Fruit fly (Drosophila melanogaster) whole organism, embryonic: ENCODE data around the gene CG13390.

Experiments
- Adf1 ChIP-seq: fragments of 200-800 bp; sonication (Bioruptor generic); IDR thresholded peaks from 2 replicates; pipeline ENCODE4 v1.3.6; 2022; ENCODE audit warnings: missing biosample characterization, missing genetic modification characterization
- CG12391 ChIP-seq: fragments of 200-800 bp; sonication (Bioruptor generic); optimal IDR thresholded peaks from 3 replicates; lab custom pipeline; 2018; ENCODE audit warnings: missing biosample characterization, mild to moderate bottlenecking, missing genetic modification characterization, moderate library complexity
- CG1529 ChIP-seq: fragments of 200-800 bp; sonication (Bioruptor generic); optimal IDR thresholded peaks from 3 replicates; lab custom pipeline; 2018; ENCODE audit warnings: missing biosample characterization, missing genetic modification characterization
- CG17385 ChIP-seq: fragments of 200-800 bp; sonication (Bioruptor generic); optimal IDR thresholded peaks from 3 replicates; lab custom pipeline; 2018; ENCODE audit warnings: missing biosample characterization, mild to moderate bottlenecking, missing genetic modification characterization
- CG4360 ChIP-seq: fragments of 200-800 bp; sonication (Bioruptor generic); IDR thresholded peaks from 2 replicates; pipeline ENCODE4 v1.3.6; 2022; ENCODE audit warnings: missing biosample characterization, missing genetic modification characterization
- CG6689 ChIP-seq: fragments of 200-800 bp; sonication (Bioruptor generic); IDR thresholded peaks from 2 replicates; pipeline ENCODE4 v1.3.6; 2022; ENCODE audit warnings: missing biosample characterization, missing genetic modification characterization
- CG7963 ChIP-seq: fragments of 200-800 bp; sonication (Bioruptor generic); IDR thresholded peaks from 3 replicates; pipeline ENCODE4 v1.3.6; 2022; ENCODE audit warnings: missing biosample characterization, missing genetic modification characterization; ENCODE audit not compliant: partially characterized antibody
- CG8281 ChIP-seq: fragments of 200-800 bp; sonication (Bioruptor generic); optimal IDR thresholded peaks from 2 replicates; lab custom pipeline; 2018; ENCODE audit warnings: missing biosample characterization, mild to moderate bottlenecking, missing genetic modification characterization, moderate library complexity
- CoRest ChIP-seq: fragments of 200-800 bp; sonication (Bioruptor generic); optimal IDR thresholded peaks from 3 replicates; lab custom pipeline; 2018; ENCODE audit warnings: missing biosample characterization, mild to moderate bottlenecking, missing genetic modification characterization, moderate library complexity
- D19B ChIP-seq: fragments of 200-800 bp; sonication (Bioruptor generic); optimal IDR thresholded peaks from 2 replicates; lab custom pipeline; 2017; ENCODE audit warnings: missing biosample characterization, mild to moderate bottlenecking, missing genetic modification characterization
- Eip74EF ChIP-seq, 2 experiments: fragments of 200-800 bp in 1 of 2; fragments of >200 bp in 1 of 2; sonication (Bioruptor generic) in 1 of 2; optimal IDR thresholded peaks; 2 replicates each; lab custom pipeline; 2017 to 2019; ENCODE audit warnings: missing biosample characterization in 2 of 2, missing genetic modification characterization in 2 of 2, mild to moderate bottlenecking in 1 of 2, moderate library complexity in 1 of 2
- Fer1 ChIP-seq: fragments of 200-800 bp; sonication (Bioruptor generic); optimal IDR thresholded peaks from 2 replicates; lab custom pipeline; 2017; ENCODE audit warnings: missing biosample characterization, mild to moderate bottlenecking, missing genetic modification characterization
- Hr78 ChIP-seq, 2 experiments: fragments of 200-800 bp in 1 of 2; fragments of >200 bp in 1 of 2; sonication (Bioruptor generic) in 1 of 2; optimal IDR thresholded peaks; 2 replicates each; lab custom pipeline; 2017 to 2019; ENCODE audit warnings: missing biosample characterization in 2 of 2, missing genetic modification characterization in 2 of 2, mild to moderate bottlenecking in 1 of 2, moderate library complexity in 1 of 2
- Kr ChIP-seq: fragments of 200-800 bp; sonication (Bioruptor generic); optimal IDR thresholded peaks from 2 replicates; lab custom pipeline; 2017; ENCODE audit warnings: missing biosample characterization, mild to moderate bottlenecking, missing genetic modification characterization
- Lhr ChIP-seq: fragments of 200-800 bp; sonication (Bioruptor generic); optimal IDR thresholded peaks from 3 replicates; lab custom pipeline; 2017; ENCODE audit warnings: mild to moderate bottlenecking, missing biosample characterization, missing genetic modification reagents, missing genetic modification characterization
- Med ChIP-seq: fragments of 200-800 bp; sonication (Bioruptor generic); peaks from one replicate; lab custom pipeline; 2016; ENCODE audit warnings: missing biosample characterization, missing genetic modification characterization, mild to moderate bottlenecking, inconsistent platforms, moderate library complexity
- Mrtf ChIP-seq: fragments of 200-800 bp; sonication (Bioruptor generic); IDR thresholded peaks from 3 replicates; pipeline ENCODE4 v1.3.6; 2022; ENCODE audit warnings: missing biosample characterization, missing genetic modification characterization
- Oli ChIP-seq: fragments of 200-800 bp; sonication (Bioruptor generic); optimal IDR thresholded peaks from 2 replicates; lab custom pipeline; 2018; ENCODE audit warnings: missing biosample characterization, mild to moderate bottlenecking, missing genetic modification characterization, moderate library complexity
- PHDP ChIP-seq: fragments of 200-800 bp; sonication (Bioruptor generic); optimal IDR thresholded peaks from 3 replicates; lab custom pipeline; 2018; ENCODE audit warnings: missing biosample characterization, mild to moderate bottlenecking, missing genetic modification characterization, moderate library complexity
- abd-A ChIP-seq: fragments of 200-800 bp; sonication (Bioruptor generic); optimal IDR thresholded peaks from 3 replicates; lab custom pipeline; 2019; ENCODE audit warnings: missing biosample characterization, mild to moderate bottlenecking, missing genetic modification characterization, moderate library complexity
- ac ChIP-seq: fragments of 200-800 bp; sonication (Bioruptor generic); optimal IDR thresholded peaks from 3 replicates; lab custom pipeline; 2017; ENCODE audit warnings: missing biosample characterization, mild to moderate bottlenecking, missing genetic modification characterization
- aop ChIP-seq: fragments of 200-800 bp; sonication (Bioruptor generic); IDR thresholded peaks from 2 replicates; pipeline ENCODE4 v1.3.6; 2022; ENCODE audit warnings: missing biosample characterization, missing genetic modification characterization
- cg ChIP-seq: fragments of 200-800 bp; sonication (Bioruptor generic); optimal IDR thresholded peaks from 3 replicates; lab custom pipeline; 2019; ENCODE audit warnings: missing biosample characterization, mild to moderate bottlenecking, missing genetic modification characterization, moderate library complexity
- crol ChIP-seq: fragments of 200-800 bp; sonication (Bioruptor generic); IDR thresholded peaks from 2 replicates; pipeline ENCODE4 v1.3.6; 2022; ENCODE audit warnings: missing biosample characterization, missing genetic modification characterization
- fru ChIP-seq: fragments of >200 bp; optimal IDR thresholded peaks from 2 replicates; lab custom pipeline; 2017
- gce ChIP-seq: fragments of 200-800 bp; sonication (Bioruptor generic); IDR thresholded peaks from 3 replicates; pipeline ENCODE4 v1.3.6; 2022; ENCODE audit warnings: missing biosample characterization, missing genetic modification characterization
- gcm ChIP-seq: fragments of 200-800 bp; sonication (Bioruptor generic); optimal IDR thresholded peaks from 2 replicates; lab custom pipeline; 2019; ENCODE audit warnings: missing biosample characterization, mild to moderate bottlenecking, missing genetic modification characterization, moderate library complexity
- gem ChIP-seq: fragments of 200-800 bp; sonication (Bioruptor generic); optimal IDR thresholded peaks from 2 replicates; lab custom pipeline; 2019; ENCODE audit warnings: missing biosample characterization, mild to moderate bottlenecking, missing genetic modification characterization, moderate library complexity
- grau ChIP-seq: fragments of 200-800 bp; optimal IDR thresholded peaks from 3 replicates; lab custom pipeline; 2019; ENCODE audit warnings: missing biosample characterization, mild to moderate bottlenecking, missing genetic modification characterization, moderate library complexity
- inv ChIP-seq: fragments of 200-800 bp; sonication (Bioruptor generic); IDR thresholded peaks from 2 replicates; pipeline ENCODE4 v1.3.6; 2022; ENCODE audit warnings: missing biosample characterization, missing genetic modification characterization; ENCODE audit not compliant: partially characterized antibody
- kni ChIP-seq: fragments of 200-800 bp; sonication (Bioruptor generic); optimal IDR thresholded peaks from 3 replicates; lab custom pipeline; 2017; ENCODE audit warnings: mild to moderate bottlenecking, missing biosample characterization, missing genetic modification reagents, missing genetic modification characterization
- mld ChIP-seq: fragments of 200-800 bp; sonication (Bioruptor generic); IDR thresholded peaks from 3 replicates; pipeline ENCODE4 v1.3.6; 2022; ENCODE audit warnings: missing biosample characterization, missing genetic modification characterization; ENCODE audit not compliant: partially characterized antibody
- nerfin-2 ChIP-seq: fragments of 200-800 bp; sonication (Bioruptor generic); IDR thresholded peaks from 2 replicates; pipeline ENCODE4 v1.3.6; 2022; ENCODE audit warnings: missing biosample characterization, missing genetic modification characterization; ENCODE audit not compliant: partially characterized antibody
- nom ChIP-seq: fragments of 200-800 bp; sonication (Bioruptor generic); optimal IDR thresholded peaks from 2 replicates; lab custom pipeline; 2017; ENCODE audit warnings: missing biosample characterization, missing genetic modification characterization, mild to moderate bottlenecking, moderate library complexity, missing genetic modification reagents
- odd ChIP-seq: fragments of 200-800 bp; sonication (Bioruptor generic); optimal IDR thresholded peaks from 2 replicates; lab custom pipeline; 2017; ENCODE audit warnings: missing biosample characterization, mild to moderate bottlenecking, missing genetic modification characterization
- pros ChIP-seq: fragments of 200-800 bp; sonication (Bioruptor generic); optimal IDR thresholded peaks from 3 replicates; lab custom pipeline; 2019; ENCODE audit warnings: missing biosample characterization, mild to moderate bottlenecking, missing genetic modification characterization, moderate library complexity
- salm ChIP-seq: fragments of 200-800 bp; sonication (Bioruptor generic); optimal IDR thresholded peaks from 2 replicates; lab custom pipeline; 2018; ENCODE audit warnings: missing biosample characterization, mild to moderate bottlenecking, missing genetic modification characterization
- sd ChIP-seq: fragments of 200-800 bp; sonication (Bioruptor generic); optimal IDR thresholded peaks from 3 replicates; lab custom pipeline; 2018; ENCODE audit warnings: missing biosample characterization, mild to moderate bottlenecking, missing genetic modification characterization, moderate library complexity
- sens ChIP-seq: fragments of 200-800 bp; sonication (Bioruptor generic); peaks from one replicate; lab custom pipeline; 2016; ENCODE audit warnings: missing biosample characterization, missing genetic modification characterization
- sqz ChIP-seq: fragments of 200-800 bp; sonication (Bioruptor generic); optimal IDR thresholded peaks from 3 replicates; lab custom pipeline; 2018; ENCODE audit warnings: missing biosample characterization, mild to moderate bottlenecking, missing genetic modification characterization
- ssp ChIP-seq: fragments of 200-800 bp; sonication (Bioruptor generic); IDR thresholded peaks from 2 replicates; pipeline ENCODE4 v1.3.6; 2022; ENCODE audit warnings: missing biosample characterization, missing genetic modification characterization
- stwl ChIP-seq: fragments of 200-800 bp; sonication (Bioruptor generic); optimal IDR thresholded peaks from 3 replicates; lab custom pipeline; 2018; ENCODE audit warnings: missing biosample characterization, mild to moderate bottlenecking, missing genetic modification characterization, moderate library complexity
- tap ChIP-seq: fragments of 200-800 bp; optimal IDR thresholded peaks from 3 replicates; lab custom pipeline; 2019; ENCODE audit warnings: missing biosample characterization, mild to moderate bottlenecking, missing genetic modification characterization, moderate library complexity
- twi ChIP-seq: fragments of 200-800 bp; optimal IDR thresholded peaks from 2 replicates; lab custom pipeline; 2019; ENCODE audit warnings: missing biosample characterization, mild to moderate bottlenecking, missing genetic modification characterization, moderate library complexity
- zen ChIP-seq: fragments of 200-800 bp; sonication (Bioruptor generic); optimal IDR thresholded peaks from 3 replicates; lab custom pipeline; 2018; ENCODE audit warnings: missing biosample characterization, mild to moderate bottlenecking, missing genetic modification characterization, moderate library complexity

CG13390 gene

dm6 chr2L:8420259-8420930 lies 43.8 kb upstream of the CG13390 start (continued):
- TF ChIP-seq inv (GFP tag; lab: Robert Waterston, UW) (no peak), sens (GFP tag; lab: Kevin White, UChicago) (peak; percentile 77), grau (tag; lab: Kevin White, UChicago) (peak; percentile 8), D19B (GFP tag; lab: Kevin White, UChicago) (peak; percentile 75), CG6689 (GFP tag; lab: Robert Waterston, UW) (no peak), gem (tag; lab: Kevin White, UChicago) (peak; percentile 45), CG4360 (0 out of 2 replicates have a peak, but pooled peaks have one; percentile 28), PHDP (tag; lab: Kevin White, UChicago) (peak; percentile 11), CG12391 (tag; lab: Kevin White, UChicago) (peak; percentile 24), kni (GFP tag; lab: Kevin White, UChicago) (peak; percentile 10), stwl (tag; lab: Kevin White, UChicago) (no peak), Med (GFP tag; lab: Kevin White, UChicago) (peak; percentile 62), CoRest (tag; lab: Kevin White, UChicago) (peak; percentile 16), Oli (peak; percentile 17)

- peak; percentile 1 for TF ChIP-seq Med (GFP tag; lab: Kevin White, UChicago)
- TF ChIP-seq crol (GFP tag; lab: Robert Waterston, UW), result peak; percentile 81
- no peak for TF ChIP-seq Fer1
- peak; percentile 77 for TF ChIP-seq pros
- no peak for TF ChIP-seq CG6689 (GFP tag; lab: Robert Waterston, UW)
- 0 out of 2 replicates have a peak, but pooled peaks have one; percentile 39 for TF ChIP-seq nerfin-2 (GFP tag; lab: Robert Waterston, UW)
- no peak for TF ChIP-seq tap
- TF ChIP-seq Kr (GFP tag; lab: Kevin White, UChicago), result peak; percentile 52
- TF ChIP-seq sens (GFP tag; lab: Kevin White, UChicago), result peak; percentile 22
- TF ChIP-seq CG4360, result peak; percentile 69
- peak; percentile 1 for TF ChIP-seq abd-A (tag; lab: Kevin White, UChicago)
- TF ChIP-seq Mrtf (GFP tag; lab: Robert Waterston, UW), result 0 out of 3 replicates have a peak, but pooled peaks have one; percentile 17
- peak; percentile 68 for TF ChIP-seq nom (GFP tag; lab: Kevin White, UChicago)
- TF ChIP-seq Lhr (GFP tag; lab: Kevin White, UChicago), result no peak
- peak; percentile 68 for TF ChIP-seq cg (GFP tag; lab: Kevin White, UChicago)
- no peak for TF ChIP-seq fru (lab: Kevin White, UChicago)
- TF ChIP-seq ssp (GFP tag; lab: Robert Waterston, UW), result no peak
- no peak for TF ChIP-seq ac (GFP tag; lab: Kevin White, UChicago)
- peak; percentile 51 for TF ChIP-seq kni (GFP tag; lab: Kevin White, UChicago)
- no peak for TF ChIP-seq CoRest (tag; lab: Kevin White, UChicago)
- TF ChIP-seq gcm (GFP tag; lab: Kevin White, UChicago), result peak; percentile 84
- peak in 1 of 2 experiments; percentile 79 for TF ChIP-seq Hr78 (GFP tag; optimal IDR thresholded peaks at IDR 0.05; lab: Kevin White, UChicago)
- TF ChIP-seq twi (tag; lab: Kevin White, UChicago), result peak; percentile 49
- TF ChIP-seq zen, result no peak
- TF ChIP-seq Eip74EF (GFP tag; optimal IDR thresholded peaks at IDR 0.05; lab: Kevin White, UChicago), result no peak
- TF ChIP-seq sqz (GFP tag; lab: Kevin White, UChicago), result peak; percentile 53
- no peak for TF ChIP-seq salm (tag; lab: Kevin White, UChicago)
- peak; percentile 87 for TF ChIP-seq Adf1
- no peak for TF ChIP-seq gce
- peak; percentile 29 for TF ChIP-seq sd
- no peak for TF ChIP-seq CG7963 (GFP tag; lab: Robert Waterston, UW)
- peak; percentile 36 for TF ChIP-seq odd (GFP tag; lab: Kevin White, UChicago)
- TF ChIP-seq mld, result no peak
- TF ChIP-seq CG8281 (tag; lab: Kevin White, UChicago), result peak; percentile 2
- TF ChIP-seq CG17385 (GFP tag; lab: Kevin White, UChicago), result peak; percentile 64
- TF ChIP-seq CG1529, result no peak
- TF ChIP-seq aop (GFP tag; lab: Robert Waterston, UW), result peak; percentile 34; the same call in 1 of the 2 replicates
These were observed 42.9 kb upstream of the CG13390 start for dm6 chr2L:8419382-8419940.
